Worm (Caenorhabditis elegans) whole organism, L1 larva: ENCODE measurements around the gene srt-49.

Experiments used
- C16A3.4 ChIP-seq: fragments of 150-350 bp; optimal IDR thresholded peaks from 2 replicates; lab custom pipeline; 2014; ENCODE audit warnings: missing biosample characterization, missing genetic modification characterization
- aha-1 ChIP-seq: fragments of 150-350 bp; optimal IDR thresholded peaks from 2 replicates; lab custom pipeline; 2014; ENCODE audit warnings: missing biosample characterization, missing genetic modification characterization
- ceh-63 ChIP-seq: fragments of 200-800 bp; sonication (Bioruptor generic); optimal IDR thresholded peaks from 2 replicates; lab custom pipeline; 2018; ENCODE audit warnings: mild to moderate bottlenecking, missing genetic modification characterization, missing compliant biosample characterization
- ceh-82 ChIP-seq, 3 experiments: fragments of 150-350 bp in 1 of 3; sonication (generic microtip) in 2 of 3; optimal IDR thresholded peaks; 2 replicates each; lab custom pipeline; 2014 to 2017; ENCODE audit warnings: missing biosample characterization in 3 of 3, missing genetic modification characterization in 3 of 3
- ceh-88 ChIP-seq: fragments of 200-800 bp; sonication (Bioruptor generic); IDR thresholded peaks from 2 replicates; pipeline ENCODE4 v1.3.6; 2022; ENCODE audit warnings: missing genetic modification characterization, missing compliant biosample characterization
- ceh-90 ChIP-seq: sonication (generic microtip); optimal IDR thresholded peaks from 2 replicates; lab custom pipeline; 2016; ENCODE audit warnings: missing genetic modification characterization, missing compliant biosample characterization
- dpl-1 ChIP-seq, 3 experiments: fragments of 150-350 bp in 2 of 3; sonication (generic microtip) in 1 of 3; optimal IDR thresholded peaks; 2 replicates each; lab custom pipeline; 2014 to 2017; ENCODE audit warnings: missing biosample characterization in 3 of 3, missing genetic modification characterization in 3 of 3, missing genetic modification reagents in 3 of 3
- dsc-1 ChIP-seq: sonication (generic microtip); optimal IDR thresholded peaks from 2 replicates; lab custom pipeline; 2016; ENCODE audit warnings: mild to moderate bottlenecking, missing genetic modification characterization, missing compliant biosample characterization
- efl-1 ChIP-seq, 4 experiments: fragments of 150-350 bp; optimal IDR thresholded peaks in 3 of 4; peaks in 1 of 4; 1 replicate in 1 of 4; 2 replicates in 3 of 4; lab custom pipeline; 2014; ENCODE audit warnings: missing biosample characterization in 2 of 4, missing genetic modification characterization in 2 of 4, missing genetic modification reagents in 2 of 4
- ets-5 ChIP-seq: fragments of 200-800 bp; sonication (Bioruptor generic); IDR thresholded peaks from 2 replicates; pipeline ENCODE4 v1.3.6; 2022; ENCODE audit warnings: missing genetic modification characterization, missing compliant biosample characterization
- fkh-8 ChIP-seq: sonication (generic microtip); optimal IDR thresholded peaks from 2 replicates; lab custom pipeline; 2016; ENCODE audit warnings: mild to moderate bottlenecking, missing genetic modification characterization, missing compliant biosample characterization
- hlh-17 ChIP-seq: fragments of 200-800 bp; sonication (Bioruptor generic); optimal IDR thresholded peaks from 2 replicates; lab custom pipeline; 2018; ENCODE audit warnings: missing genetic modification characterization, mild to moderate bottlenecking, missing compliant biosample characterization, moderate library complexity, borderline replicate concordance
- hpl-2 ChIP-seq: fragments of 150-350 bp; optimal IDR thresholded peaks from 2 replicates; lab custom pipeline; 2014; ENCODE audit warnings: missing biosample characterization, missing genetic modification reagents, missing genetic modification characterization
- irx-1 ChIP-seq: sonication (generic microtip); optimal IDR thresholded peaks from 2 replicates; lab custom pipeline; 2016; ENCODE audit warnings: missing genetic modification characterization, missing compliant biosample characterization
- lin-39 ChIP-seq: fragments of 150-350 bp; optimal IDR thresholded peaks from 2 replicates; lab custom pipeline; 2014; ENCODE audit warnings: missing biosample characterization, missing genetic modification reagents, missing genetic modification characterization
- mef-2 ChIP-seq: fragments of 150-350 bp; optimal IDR thresholded peaks from 2 replicates; lab custom pipeline; 2014; ENCODE audit warnings: missing biosample characterization, missing genetic modification characterization
- nhr-12 ChIP-seq: sonication (generic microtip); optimal IDR thresholded peaks from 2 replicates; lab custom pipeline; 2017; ENCODE audit warnings: missing biosample characterization, missing genetic modification characterization
- nhr-20 ChIP-seq: sonication (generic microtip); optimal IDR thresholded peaks from 2 replicates; lab custom pipeline; 2016; ENCODE audit warnings: mild to moderate bottlenecking, missing genetic modification characterization, missing compliant biosample characterization
- nhr-237 ChIP-seq: fragments of 150-350 bp; optimal IDR thresholded peaks from 2 replicates; lab custom pipeline; 2014; ENCODE audit warnings: missing biosample characterization, missing genetic modification characterization
- nhr-71 ChIP-seq: sonication (generic microtip); optimal IDR thresholded peaks from 2 replicates; lab custom pipeline; 2016; ENCODE audit warnings: mild to moderate bottlenecking, missing genetic modification characterization, moderate library complexity, missing compliant biosample characterization
- nhr-76 ChIP-seq: sonication (generic microtip); optimal IDR thresholded peaks from 2 replicates; lab custom pipeline; 2017; ENCODE audit warnings: missing biosample characterization, missing genetic modification characterization
- nhr-77 ChIP-seq: fragments of 150-350 bp; optimal IDR thresholded peaks from 2 replicates; lab custom pipeline; 2014; ENCODE audit warnings: missing biosample characterization, missing genetic modification characterization
- sox-4 ChIP-seq: sonication (generic microtip); optimal IDR thresholded peaks from 2 replicates; lab custom pipeline; 2016; ENCODE audit warnings: missing genetic modification characterization, missing compliant biosample characterization
- sup-37 ChIP-seq: fragments of 200-800 bp; sonication (Bioruptor generic); optimal IDR thresholded peaks from 2 replicates; lab custom pipeline; 2018; ENCODE audit warnings: mild to moderate bottlenecking, missing genetic modification characterization, missing compliant biosample characterization
- unc-130 ChIP-seq: fragments of 150-350 bp; optimal IDR thresholded peaks from 2 replicates; lab custom pipeline; 2017; ENCODE audit warnings: missing biosample characterization, missing genetic modification characterization, inconsistent platforms
- unc-30 ChIP-seq: sonication (generic microtip); optimal IDR thresholded peaks from 2 replicates; lab custom pipeline; 2017; ENCODE audit warnings: missing biosample characterization, missing genetic modification characterization
- unc-98 ChIP-seq: fragments of 200-800 bp; sonication (Bioruptor generic); IDR thresholded peaks from 2 replicates; pipeline ENCODE4 v1.3.6; 2022; ENCODE audit warnings: missing genetic modification characterization, missing compliant biosample characterization
- vab-15 ChIP-seq: sonication (generic microtip); optimal IDR thresholded peaks from 2 replicates; lab custom pipeline; 2017; ENCODE audit warnings: missing genotype, mild to moderate bottlenecking, missing genetic modification characterization, missing compliant biosample characterization
- zag-1 ChIP-seq: fragments of 150-350 bp; optimal IDR thresholded peaks from 2 replicates; lab custom pipeline; 2014; ENCODE audit warnings: missing biosample characterization, missing genetic modification characterization

The srt-49 gene

ce11 chrIV:15065653-15066052, 32.5 kb downstream of the srt-49 start, which contains the start of gene Y41E3.18:
TSS of gene Y41E3.18 (minus strand) at chrIV:15065753.
- no peak for TF ChIP-seq unc-98
- TF ChIP-seq unc-130 = no peak
- no peak for TF ChIP-seq nhr-12 (tag; lab: Kevin White, UChicago)
- no peak for TF ChIP-seq irx-1 (tag; lab: Kevin White, UChicago)
- TF ChIP-seq ets-5 = no peak
- TF ChIP-seq lin-39 (tag; lab: Kevin White, UChicago) = no peak
- TF ChIP-seq nhr-71 (tag; lab: Kevin White, UChicago) = no peak
- TF ChIP-seq nhr-76 (tag; lab: Kevin White, UChicago) = no peak
- no peak for TF ChIP-seq hpl-2 (GFP tag; lab: Kevin White, UChicago)
- TF ChIP-seq nhr-237 (tag; lab: Kevin White, UChicago) = no peak
- TF ChIP-seq C16A3.4 = no peak
- TF ChIP-seq nhr-77 (tag; lab: Kevin White, UChicago) = no peak

ce11 chrIV:15063789-15064188, 34.4 kb downstream of the srt-49 start:
- TF ChIP-seq zag-1 (tag; lab: Kevin White, UChicago) (no peak), unc-30 (tag; lab: Kevin White, UChicago) (no peak)

DNA sequence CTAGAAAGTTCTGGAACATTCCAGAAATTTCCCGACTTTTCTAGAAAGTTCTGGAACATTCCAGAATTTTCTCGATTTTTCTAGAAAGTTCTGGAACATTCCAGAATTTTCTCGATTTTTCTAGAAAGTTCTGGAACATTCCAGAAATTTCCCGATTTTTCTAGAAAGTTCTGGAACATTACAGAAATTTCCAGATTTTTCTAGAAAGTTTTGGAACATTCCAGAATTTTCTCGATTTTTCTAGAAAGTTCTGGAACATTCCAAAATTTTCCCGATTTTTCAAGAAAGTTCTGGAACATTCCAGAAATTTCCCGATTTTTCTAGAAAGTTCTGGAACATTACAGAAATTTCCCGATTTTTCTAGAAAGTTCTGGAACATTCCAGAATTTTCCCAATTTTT, 39.0 kb downstream of the srt-49 start:
- peak; percentile 78 for TF ChIP-seq unc-98

DNA sequence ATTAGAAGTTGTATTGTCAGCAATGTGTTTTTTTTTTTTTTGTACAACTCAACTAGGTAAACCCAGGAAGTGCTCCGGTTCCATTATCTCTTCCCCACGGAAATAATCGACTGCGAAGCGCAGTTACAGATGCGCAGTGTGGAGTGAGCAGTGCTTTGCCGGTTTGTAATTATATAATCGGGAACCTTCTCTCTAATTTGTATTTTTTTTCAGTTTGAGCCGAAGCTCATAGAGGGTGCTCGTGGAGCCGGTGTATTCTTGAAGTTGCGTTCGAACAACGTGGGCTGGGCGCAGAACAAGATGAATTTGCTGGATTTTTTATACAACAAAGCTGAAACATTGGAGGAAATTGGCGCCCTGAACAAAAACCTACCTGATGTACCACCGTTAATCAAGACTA, 40.2 kb downstream of the srt-49 start, which contains the start of gene Y41E3.13:
Gene Y41E3.13, plus strand, starts transcription at position 301 of the 400 bp plus-strand sequence.
- TF ChIP-seq sup-37 (GFP tag; lab: Kevin White, UChicago) (no peak), unc-30 (tag; lab: Kevin White, UChicago) (no peak), dpl-1 (GFP tag; optimal IDR thresholded peaks at IDR 0.05; lab: Kevin White, UChicago) (no peak), ceh-63 (GFP tag; lab: Kevin White, UChicago) (no peak), vab-15 (tag; lab: Kevin White, UChicago) (no peak), nhr-20 (tag; lab: Kevin White, UChicago) (no peak), ceh-82 (tag; optimal IDR thresholded peaks at IDR 0.05; lab: Kevin White, UChicago) (no peak)

DNA sequence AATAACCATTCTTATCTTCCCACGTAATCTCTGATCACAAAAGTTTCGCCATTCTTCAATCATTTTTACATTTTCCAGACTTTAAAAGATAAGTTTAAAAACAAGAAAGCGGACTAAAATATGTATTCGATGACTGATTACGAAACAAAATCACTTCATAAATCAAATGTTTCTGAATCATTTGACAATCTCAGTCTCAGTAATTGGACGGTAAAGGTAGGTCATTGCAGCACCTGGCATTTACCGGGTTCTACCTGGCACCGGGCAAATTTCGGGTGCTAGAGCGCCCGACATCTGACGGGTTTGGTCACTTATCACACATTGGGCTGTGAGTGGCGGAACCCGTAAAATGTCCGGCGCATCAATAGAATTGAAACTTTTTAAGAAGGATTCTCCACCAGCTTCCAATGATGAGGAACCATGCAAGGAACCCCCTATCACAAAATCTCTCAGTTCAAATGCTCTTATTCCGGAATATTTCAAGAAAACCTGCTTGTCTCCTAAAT, 42.1 kb downstream of the srt-49 start, which contains the start of gene Y41E3.19:
Gene Y41E3.19, plus strand, starts transcription at position 51 of the 506 bp plus-strand sequence.
- TF ChIP-seq dsc-1 (no peak), hlh-17 (GFP tag; lab: Kevin White, UChicago) (no peak), sox-4 (no peak), efl-1 (optimal IDR thresholded peaks at IDR 0.05; lab: Kevin White, UChicago) (no peak), efl-1 (GFP tag; optimal IDR thresholded peaks at IDR 0.05 in 1 of 2; lab: Kevin White, UChicago) (peak in 1 of 2 experiments; percentile 2), ceh-88 (GFP tag; lab: Robert Waterston, UW) (no peak), mef-2 (no peak), fkh-8 (tag; lab: Kevin White, UChicago) (no peak)

DNA sequence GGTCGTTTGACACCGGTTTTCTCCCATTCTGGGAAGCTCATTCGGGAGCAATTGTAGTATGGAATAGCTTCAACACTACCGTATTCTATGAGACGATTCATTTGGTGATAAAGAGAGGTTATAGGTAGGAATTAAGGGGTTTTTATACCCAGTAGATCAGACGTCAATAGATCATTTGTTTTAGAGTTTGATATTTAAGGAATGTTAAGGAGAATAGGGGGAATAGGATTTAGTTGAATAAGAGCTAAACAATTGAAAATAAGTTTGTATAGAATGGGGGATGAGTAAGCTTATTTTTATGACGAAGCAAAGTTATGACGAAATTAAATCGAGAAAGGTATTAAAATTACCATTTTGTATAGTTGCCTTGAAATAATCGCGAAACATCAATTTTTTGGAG, 44.9 kb downstream of the srt-49 start, which contains the start of gene srt-47:
Gene srt-47, minus strand, starts transcription at position 101 of the 400 bp plus-strand sequence.
- TF ChIP-seq aha-1 (tag; lab: Kevin White, UChicago) (no peak), ceh-88 (GFP tag; lab: Robert Waterston, UW) (no peak), zag-1 (tag; lab: Kevin White, UChicago) (no peak), ceh-90 (no peak)

ce11 chrIV:15051045-15051444, 47.1 kb downstream of the srt-49 start:
- no peak for TF ChIP-seq fkh-8 (tag; lab: Kevin White, UChicago)
- no peak for TF ChIP-seq efl-1 (optimal IDR thresholded peaks at IDR 0.05; lab: Kevin White, UChicago)
- peak in 1 of 2 experiments; percentile 82 for TF ChIP-seq efl-1 (GFP tag; optimal IDR thresholded peaks at IDR 0.05 in 1 of 2; lab: Kevin White, UChicago)
- no peak for TF ChIP-seq nhr-237 (tag; lab: Kevin White, UChicago)
